Worm (Caenorhabditis elegans): ENCODE data around the gene asb-1.
A peak's percentile ranks its signal among the peaks of the same experiment; 100 is the strongest.

The asb-1 gene

DNA sequence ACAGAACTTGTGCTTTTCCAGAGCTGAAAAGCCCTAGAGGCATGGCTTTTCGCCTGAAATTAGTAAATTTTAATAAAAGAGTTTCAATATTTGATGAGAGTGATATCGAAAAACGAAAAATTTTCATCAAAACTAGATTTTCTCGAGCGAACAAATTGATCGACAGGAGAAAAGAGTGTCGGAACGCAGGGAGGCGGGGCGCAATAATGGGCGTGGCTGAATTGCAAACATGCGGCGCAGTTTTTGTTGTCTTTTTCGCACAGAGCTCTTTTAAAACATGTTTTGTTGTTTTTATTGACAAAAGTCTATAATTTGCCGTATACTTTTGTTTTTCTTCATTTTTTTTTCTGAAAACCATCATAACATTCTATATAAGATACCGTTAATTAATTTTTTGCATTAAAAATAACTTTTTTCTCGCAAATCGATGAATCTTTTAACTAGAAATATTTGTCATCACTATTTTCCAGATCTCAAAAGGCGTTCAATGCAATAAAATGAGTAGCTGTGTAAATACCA is 17.2 kb downstream of the asb-1 start, which contains the start of the genes sel-5 and wdr-48:
Gene sel-5 (minus strand): TSS at position 53 of the 519 bp plus-strand sequence.
Gene wdr-48 (plus strand): TSS at position 469 of the 519 bp plus-strand sequence.
- TF ChIP-seq aly-2 (tag; optimal IDR thresholded peaks at IDR 0.05) (no peak), pqm-1 (tag; optimal IDR thresholded peaks at IDR 0.05) (no peak), egl-5 (tag; optimal IDR thresholded peaks at IDR 0.05) (no peak), pha-4 (tag; optimal IDR thresholded peaks at IDR 0.05) (peak; percentile 69), eor-1 (tag; optimal IDR thresholded peaks at IDR 0.05) (no peak), egl-27 (tag; optimal IDR thresholded peaks at IDR 0.05) (no peak), nhr-76 (tag; optimal IDR thresholded peaks at IDR 0.05) (no peak), mdl-1 (tag; optimal IDR thresholded peaks at IDR 0.05) (no peak), lin-39 (tag; optimal IDR thresholded peaks at IDR 0.05) (peak; percentile 47), mml-1 (tag; optimal IDR thresholded peaks at IDR 0.05) (no peak), nhr-43 (tag; optimal IDR thresholded peaks at IDR 0.05; ENCODE audit: poor library complexity, severe bottlenecking) (no peak), lin-15B (tag; optimal IDR thresholded peaks at IDR 0.05) (peak; percentile 33), lsy-12 (tag; optimal IDR thresholded peaks at IDR 0.05) (no peak), nhr-77 (tag; optimal IDR thresholded peaks at IDR 0.05) (no peak), nhr-25 (tag; optimal IDR thresholded peaks at IDR 0.05) (peak; percentile 51), nhr-23 (tag; optimal IDR thresholded peaks at IDR 0.05) (no peak), ZK546.5 (tag; optimal IDR thresholded peaks at IDR 0.05) (no peak), snpc-4 (tag; optimal IDR thresholded peaks at IDR 0.05) (no peak), zag-1 (tag; optimal IDR thresholded peaks at IDR 0.05) (no peak), nhr-11 (tag; optimal IDR thresholded peaks at IDR 0.05) (no peak), ceh-16 (tag; optimal IDR thresholded peaks at IDR 0.05) (no peak), nfya-1 (tag; optimal IDR thresholded peaks at IDR 0.05; ENCODE audit: insufficient read depth) (peak; percentile 71), nhr-237 (tag; optimal IDR thresholded peaks at IDR 0.05) (no peak), hmg-11 (tag; optimal IDR thresholded peaks at IDR 0.05) (peak; percentile 51), unc-62 (GFP tag; optimal IDR thresholded peaks at IDR 0.05) (no peak), ceh-9 (tag; optimal IDR thresholded peaks at IDR 0.05) (no peak), R02D3.7 (tag; optimal IDR thresholded peaks at IDR 0.05) (no peak), sea-2 (GFP tag; optimal IDR thresholded peaks at IDR 0.05) (no peak), ceh-28 (tag; optimal IDR thresholded peaks at IDR 0.05) (no peak), elt-1 (tag; optimal IDR thresholded peaks at IDR 0.05) (no peak)

DNA sequence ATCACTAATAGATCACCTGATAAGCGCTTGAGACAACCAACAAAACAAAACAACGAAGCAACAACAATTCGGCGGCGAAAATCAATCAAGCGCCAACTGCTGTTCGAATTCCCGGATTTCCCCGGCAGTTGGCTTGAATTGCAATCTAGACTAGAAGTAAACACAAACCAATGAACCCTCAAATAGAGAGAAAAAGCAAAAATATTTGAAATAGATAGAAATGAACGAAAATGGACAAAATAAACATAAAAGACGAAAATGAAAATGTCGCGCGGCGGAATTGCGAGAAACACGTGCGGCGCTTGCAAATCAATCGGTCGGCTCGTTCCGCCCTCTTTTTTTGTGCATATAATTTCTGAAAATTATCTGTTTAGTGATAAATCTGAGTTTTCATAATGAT is 27.2 kb downstream of the asb-1 start, which contains the start of gene idhg-1:
Gene idhg-1 (plus strand): TSS at position 343 of the 400 bp plus-strand sequence.
- TF ChIP-seq mml-1 (tag; optimal IDR thresholded peaks at IDR 0.05): no peak
- no peak for TF ChIP-seq ztf-4 (tag; optimal IDR thresholded peaks at IDR 0.05)
- TF ChIP-seq ama-1 (optimal IDR thresholded peaks at IDR 0.05): no peak
- TF ChIP-seq ceh-28 (tag; optimal IDR thresholded peaks at IDR 0.05): peak; percentile 36
- peak; percentile 9 for TF ChIP-seq fkh-2 (tag; optimal IDR thresholded peaks at IDR 0.05)
- TF ChIP-seq sea-2 (GFP tag; optimal IDR thresholded peaks at IDR 0.05): no peak
- no peak for TF ChIP-seq fos-1 (tag; optimal IDR thresholded peaks at IDR 0.05)
- peak; percentile 41 for TF ChIP-seq lin-15B (tag; optimal IDR thresholded peaks at IDR 0.05)
- no peak for TF ChIP-seq ZK546.5 (tag; optimal IDR thresholded peaks at IDR 0.05)
- TF ChIP-seq eor-1 (tag; optimal IDR thresholded peaks at IDR 0.05): no peak
- TF ChIP-seq elt-1 (tag; optimal IDR thresholded peaks at IDR 0.05): no peak
- peak; percentile 85 for TF ChIP-seq daf-12 (tag; optimal IDR thresholded peaks at IDR 0.05)
- peak; percentile 55 for TF ChIP-seq snpc-4 (tag; optimal IDR thresholded peaks at IDR 0.05)
- peak; percentile 13 for TF ChIP-seq skn-1 (tag; optimal IDR thresholded peaks at IDR 0.05)
- TF ChIP-seq ceh-82 (tag; optimal IDR thresholded peaks at IDR 0.05): peak; percentile 13
- no peak for TF ChIP-seq mdl-1 (tag; optimal IDR thresholded peaks at IDR 0.05)
- no peak for TF ChIP-seq nhr-12 (tag; optimal IDR thresholded peaks at IDR 0.05)
- TF ChIP-seq fkh-10 (GFP tag; optimal IDR thresholded peaks at IDR 0.05): no peak
- peak; percentile 82 for TF ChIP-seq lsy-12 (tag; optimal IDR thresholded peaks at IDR 0.05)
- no peak for TF ChIP-seq unc-39 (tag; optimal IDR thresholded peaks at IDR 0.05)
- TF ChIP-seq egl-27 (tag; optimal IDR thresholded peaks at IDR 0.05): no peak
- peak; percentile 61 for TF ChIP-seq nfya-1 (tag; optimal IDR thresholded peaks at IDR 0.05; ENCODE audit: insufficient read depth)
- no peak for TF ChIP-seq zag-1 (tag; optimal IDR thresholded peaks at IDR 0.05)
- TF ChIP-seq nhr-77 (tag; optimal IDR thresholded peaks at IDR 0.05): no peak
- TF ChIP-seq ceh-16 (tag; optimal IDR thresholded peaks at IDR 0.05): no peak
- peak; percentile 12 for TF ChIP-seq nhr-67 (tag; optimal IDR thresholded peaks at IDR 0.05)
- peak; percentile 62 for TF ChIP-seq pha-4 (tag; optimal IDR thresholded peaks at IDR 0.05)
- peak; percentile 95 for TF ChIP-seq hmg-11 (tag; optimal IDR thresholded peaks at IDR 0.05)
- peak; percentile 85 for TF ChIP-seq nhr-43 (tag; optimal IDR thresholded peaks at IDR 0.05; ENCODE audit: poor library complexity, severe bottlenecking)
- peak; percentile 24 for TF ChIP-seq tbx-2 (tag; optimal IDR thresholded peaks at IDR 0.05)
- peak; percentile 36 for TF ChIP-seq nhr-76 (tag; optimal IDR thresholded peaks at IDR 0.05)
- TF ChIP-seq ztf-11 (tag; optimal IDR thresholded peaks at IDR 0.05): no peak
- no peak for TF ChIP-seq pqm-1 (tag; optimal IDR thresholded peaks at IDR 0.05)
- TF ChIP-seq nhr-11 (tag; optimal IDR thresholded peaks at IDR 0.05): no peak
- peak; percentile 27 for TF ChIP-seq egl-5 (tag; optimal IDR thresholded peaks at IDR 0.05)
- no peak for TF ChIP-seq aly-2 (tag; optimal IDR thresholded peaks at IDR 0.05)
- TF ChIP-seq nhr-25 (tag; optimal IDR thresholded peaks at IDR 0.05): peak; percentile 29
- TF ChIP-seq lin-39 (tag; optimal IDR thresholded peaks at IDR 0.05): no peak
- TF ChIP-seq R02D3.7 (tag; optimal IDR thresholded peaks at IDR 0.05): peak; percentile 27
- peak; percentile 65 for TF ChIP-seq elt-2 (tag; optimal IDR thresholded peaks at IDR 0.05)
- TF ChIP-seq unc-62 (GFP tag; optimal IDR thresholded peaks at IDR 0.05): no peak
- no peak for TF ChIP-seq elt-3 (tag; optimal IDR thresholded peaks at IDR 0.05)
- TF ChIP-seq ceh-9 (tag; optimal IDR thresholded peaks at IDR 0.05): no peak
- TF ChIP-seq jun-1 (tag; optimal IDR thresholded peaks at IDR 0.05): no peak
- no peak for TF ChIP-seq nhr-28 (tag; optimal IDR thresholded peaks at IDR 0.05)
- no peak for TF ChIP-seq nhr-237 (tag; optimal IDR thresholded peaks at IDR 0.05)
- peak; percentile 8 for TF ChIP-seq nhr-23 (tag; optimal IDR thresholded peaks at IDR 0.05)
